Worm (Caenorhabditis elegans) whole organism, L2 larva: ENCODE measurements around the gene Y69E1A.4.

Experiments used
- Y55F3AM.14 ChIP-seq: fragments of 200-800 bp; sonication (Bioruptor generic); optimal IDR thresholded peaks from 2 replicates; lab custom pipeline; 2018; ENCODE audit warnings: mild to moderate bottlenecking, missing genetic modification characterization, missing compliant biosample characterization
- aly-2 ChIP-seq: fragments of 150-350 bp; optimal IDR thresholded peaks from 2 replicates; lab custom pipeline; 2014; ENCODE audit warnings: missing biosample characterization, missing genetic modification characterization
- ama-1 ChIP-seq: fragments of 150-350 bp; optimal IDR thresholded peaks from 2 replicates; lab custom pipeline; 2018; ENCODE audit warnings: inconsistent platforms
- elt-1 ChIP-seq: fragments of 150-350 bp; optimal IDR thresholded peaks from 2 replicates; lab custom pipeline; 2014; ENCODE audit warnings: missing biosample characterization, missing genetic modification characterization
- fos-1 ChIP-seq: fragments of 150-350 bp; optimal IDR thresholded peaks from 2 replicates; lab custom pipeline; 2014; ENCODE audit warnings: missing biosample characterization, missing genetic modification characterization
- lin-39 ChIP-seq: fragments of 150-350 bp; optimal IDR thresholded peaks from 2 replicates; lab custom pipeline; 2014; ENCODE audit warnings: missing biosample characterization, missing genetic modification reagents, missing genetic modification characterization
- mdl-1 ChIP-seq, 2 experiments: fragments of 150-350 bp in 1 of 2; sonication (generic microtip) in 1 of 2; optimal IDR thresholded peaks; 2 replicates each; lab custom pipeline; 2017; ENCODE audit warnings: missing biosample characterization in 2 of 2, missing genetic modification characterization in 2 of 2
- ztf-11 ChIP-seq: sonication (generic microtip); optimal IDR thresholded peaks from 2 replicates; lab custom pipeline; 2017; ENCODE audit warnings: missing biosample characterization, missing genetic modification characterization

DNA sequence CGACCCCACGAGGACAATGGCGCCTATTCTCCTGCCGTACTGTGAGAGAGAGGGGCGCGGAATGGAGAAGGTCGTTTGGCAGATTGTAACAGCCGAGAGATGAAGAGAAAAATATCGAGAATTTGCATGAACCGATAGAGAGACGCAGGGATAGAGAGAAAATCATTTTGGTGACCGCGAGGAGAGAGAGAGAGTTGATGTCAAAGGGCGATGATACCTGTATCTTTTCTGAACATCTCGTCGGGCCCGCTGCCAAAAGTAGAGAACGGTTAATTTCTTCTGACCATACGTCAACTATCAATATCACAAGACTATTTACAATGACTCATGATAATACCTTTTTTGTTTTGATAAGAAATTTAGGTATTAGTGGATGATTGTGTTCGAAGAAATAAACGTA lies 20.9 kb downstream of the Y69E1A.4 start:
- TF ChIP-seq ztf-11 (no peak), fos-1 (peak; percentile 54), ama-1 (lab: Kevin White, UChicago) (no peak), Y55F3AM.14 (GFP tag; lab: Kevin White, UChicago) (peak; percentile 35), aly-2 (tag; lab: Kevin White, UChicago) (no peak), lin-39 (no peak), mdl-1 (tag; optimal IDR thresholded peaks at IDR 0.05; lab: Kevin White, UChicago) (peak in 1 of 2 experiments; percentile 14), elt-1 (no peak)
